Worm (Caenorhabditis elegans) whole organism, early embryonic: Measurements from ENCODE around the gene lag-1.

Source experiments
- B0310.2 ChIP-seq: sonication (generic microtip); optimal IDR thresholded peaks from 2 replicates; lab custom pipeline; 2016; ENCODE audit warnings: mild to moderate bottlenecking, missing genetic modification characterization, missing compliant biosample characterization
- F13C5.2 ChIP-seq: sonication (generic microtip); optimal IDR thresholded peaks from 2 replicates; lab custom pipeline; 2017; ENCODE audit warnings: mild to moderate bottlenecking, missing genetic modification characterization, inconsistent platforms, missing compliant biosample characterization
- ama-1 ChIP-seq: fragments of 150-350 bp; optimal IDR thresholded peaks from 2 replicates; lab custom pipeline; 2014
- ceh-13 ChIP-seq: fragments of 200-800 bp; sonication (Bioruptor generic); optimal IDR thresholded peaks from 2 replicates; lab custom pipeline; 2018; ENCODE audit warnings: mild to moderate bottlenecking, missing genetic modification characterization, missing compliant biosample characterization
- ets-7 ChIP-seq: sonication (generic microtip); optimal IDR thresholded peaks from 2 replicates; lab custom pipeline; 2016; ENCODE audit warnings: missing genotype, missing genetic modification characterization, missing compliant biosample characterization
- pes-1 ChIP-seq: fragments of 200-800 bp; sonication (Bioruptor generic); IDR thresholded peaks from 2 replicates; pipeline ENCODE4 v1.3.6; 2022; ENCODE audit warnings: missing genetic modification reagents, missing genetic modification characterization, missing compliant biosample characterization
- tbx-37 ChIP-seq: fragments of 200-800 bp; sonication (Bioruptor generic); conservative IDR thresholded peaks from 2 replicates; pipeline ENCODE4 v1.3.6; 2022; ENCODE audit warnings: missing genetic modification reagents, missing genetic modification characterization, missing compliant biosample characterization

- no peak for TF ChIP-seq ama-1 (lab: Kevin White, UChicago)
- no peak for TF ChIP-seq pes-1 (GFP tag; lab: Robert Waterston, UW)
- TF ChIP-seq F13C5.2: no peak
- TF ChIP-seq B0310.2 (tag; lab: Kevin White, UChicago): no peak
- no peak for TF ChIP-seq ceh-13
- no peak for TF ChIP-seq ets-7 (tag; lab: Kevin White, UChicago)
- TF ChIP-seq tbx-37 (GFP tag; lab: Robert Waterston, UW): no peak
Measured at ce11 chrIV:6094315-6094606, 946 bp upstream of the lag-1 start.
